Fruit fly (Drosophila melanogaster) S2 (cell line): ENCODE measurements around the gene Cpr65Ea.

ENCODE experiments used
- CG8478 ChIP-seq: fragments of >200 bp; optimal IDR thresholded peaks from 2 replicates; lab custom pipeline; 2018
- CTCF ChIP-seq, 2 experiments: fragments of >200 bp; optimal IDR thresholded peaks; 2 replicates each; lab custom pipeline; 2018

DNA sequence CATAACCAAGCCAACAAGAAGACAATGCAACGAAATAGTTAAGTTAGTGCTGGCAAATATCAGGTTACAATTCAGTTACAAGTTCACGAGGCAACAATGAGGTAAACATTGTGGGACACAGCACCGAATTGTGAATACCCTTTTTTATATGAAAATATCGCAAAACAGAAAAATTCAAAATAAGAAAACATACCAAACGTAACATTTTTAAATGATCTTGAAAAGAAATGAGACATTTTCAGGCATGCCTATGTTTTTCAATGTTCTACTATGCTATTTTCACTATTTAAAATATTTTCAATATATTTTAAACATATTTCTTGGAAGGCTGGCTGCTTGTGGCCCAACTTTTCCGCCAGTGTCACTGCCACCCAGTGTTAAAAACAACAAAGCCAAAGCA is 17.5 kb upstream of the Cpr65Ea start:
- TF ChIP-seq CTCF (optimal IDR thresholded peaks at IDR 0.05; lab: Kevin White, UChicago) = no peak
- no peak for TF ChIP-seq CG8478 (lab: Kevin White, UChicago)
